Worm (Caenorhabditis elegans): Measurements from ENCODE around the gene skih-2.

skih-2 gene

ce11 chrIV:11179123-11179740 is 37.1 kb upstream of the skih-2 start, which contains the start of gene cpt-2 (continued):
- peak; percentile 83 to 90 for TF ChIP-seq lin-35 (GFP tag; optimal IDR thresholded peaks at IDR 0.05)
- peak; percentile 81 to 86 for TF ChIP-seq efl-1 (optimal IDR thresholded peaks at IDR 0.05)
- TF ChIP-seq efl-1 (GFP tag; optimal IDR thresholded peaks at IDR 0.05 in 1 of 2), result peak; percentile 80 to 98
- peak; percentile 77 to 93 (median 89) for TF ChIP-seq ceh-82 (tag; optimal IDR thresholded peaks at IDR 0.05)
- peak; percentile 80 for TF ChIP-seq zag-1 (tag; optimal IDR thresholded peaks at IDR 0.05)
- peak; percentile 66 for TF ChIP-seq nhr-77 (tag; optimal IDR thresholded peaks at IDR 0.05)
- TF ChIP-seq elt-2 (tag; optimal IDR thresholded peaks at IDR 0.05), result peak; percentile 88
- peak; percentile 75 for TF ChIP-seq sox-4 (tag; optimal IDR thresholded peaks at IDR 0.05)
- peak; percentile 92 for TF ChIP-seq isw-1 (GFP tag; IDR thresholded peaks at IDR 0.05)
- TF ChIP-seq hpl-2 (GFP tag; optimal IDR thresholded peaks at IDR 0.05), result peak; percentile 66
- TF ChIP-seq F16B12.6 (tag; optimal IDR thresholded peaks at IDR 0.05), result peak; percentile 53
- TF ChIP-seq aha-1 (tag; optimal IDR thresholded peaks at IDR 0.05), result peak; percentile 16
- peak; percentile 94 for TF ChIP-seq unc-130 (tag; optimal IDR thresholded peaks at IDR 0.05)
- peak; percentile 93 for TF ChIP-seq nhr-90 (tag; optimal IDR thresholded peaks at IDR 0.05; ENCODE audit: poor library complexity)
- TF ChIP-seq mdl-1 (tag; optimal IDR thresholded peaks at IDR 0.05), result peak in 1 of 2 experiments; percentile 86
- peak; percentile 93 for TF ChIP-seq rnt-1 (tag; optimal IDR thresholded peaks at IDR 0.05)
- TF ChIP-seq C16A3.4 (tag; optimal IDR thresholded peaks at IDR 0.05), result peak; percentile 74
- TF ChIP-seq nhr-85 (tag), result peak; percentile 88
- peak; percentile 91 for TF ChIP-seq swsn-7 (tag; optimal IDR thresholded peaks at IDR 0.05)
- peak; percentile 72 for TF ChIP-seq pax-3 (tag; optimal IDR thresholded peaks at IDR 0.05)
- peak; percentile 96 for TF ChIP-seq nhr-47 (tag; optimal IDR thresholded peaks at IDR 0.05)
- TF ChIP-seq zip-4 (GFP tag; optimal IDR thresholded peaks at IDR 0.05), result peak; percentile 49
- peak; percentile 91 for TF ChIP-seq tbx-2 (tag; optimal IDR thresholded peaks at IDR 0.05)
- peak in 3 of 6 experiments; percentile 7 to 82 (median 79) for TF ChIP-seq elt-3 (tag; optimal IDR thresholded peaks at IDR 0.05)
- TF ChIP-seq xbp-1 (tag; optimal IDR thresholded peaks at IDR 0.05), result peak; percentile 91
- TF ChIP-seq fos-1 (tag; optimal IDR thresholded peaks at IDR 0.05), result peak; percentile 77
- peak; percentile 87 for TF ChIP-seq irx-1 (tag; optimal IDR thresholded peaks at IDR 0.05)
- TF ChIP-seq nhr-20 (tag; optimal IDR thresholded peaks at IDR 0.05), result peak; percentile 92
- TF ChIP-seq lin-14 (GFP tag; optimal IDR thresholded peaks at IDR 0.05), result peak; percentile 85
- peak; percentile 79 for TF ChIP-seq fkh-8 (tag; optimal IDR thresholded peaks at IDR 0.05)
- TF ChIP-seq blmp-1 (tag; optimal IDR thresholded peaks at IDR 0.05), result peak; percentile 56
- peak; percentile 91 for TF ChIP-seq ceh-8 (GFP tag; optimal IDR thresholded peaks at IDR 0.05)
- peak; percentile 79 for TF ChIP-seq snpc-4 (tag; optimal IDR thresholded peaks at IDR 0.05)
- TF ChIP-seq ztf-4 (tag; optimal IDR thresholded peaks at IDR 0.05), result peak; percentile 64
- TF ChIP-seq nhr-71 (tag; optimal IDR thresholded peaks at IDR 0.05), result peak; percentile 94
- peak; percentile 49 for TF ChIP-seq fkh-4 (tag; optimal IDR thresholded peaks at IDR 0.05; ENCODE audit: borderline replicate concordance)
- peak; percentile 91 for TF ChIP-seq mep-1 (tag; optimal IDR thresholded peaks at IDR 0.05)
- peak; percentile 85 for TF ChIP-seq unc-86 (tag; optimal IDR thresholded peaks at IDR 0.05)
- peak; percentile 86 for TF ChIP-seq lin-39 (tag; optimal IDR thresholded peaks at IDR 0.05)
- peak; percentile 90 to 93 for TF ChIP-seq lsy-2 (tag; optimal IDR thresholded peaks at IDR 0.05)
- peak; percentile 83 for TF ChIP-seq nhr-11 (tag; optimal IDR thresholded peaks at IDR 0.05)
- peak; percentile 89 for TF ChIP-seq grh-1 (GFP tag; IDR thresholded peaks at IDR 0.05)

ce11 chrIV:11178495-11178894 is 36.3 kb upstream of the skih-2 start, which contains the start of gene C08F8.9:
C08F8.9 (minus strand) TSS chrIV:11178595.
- TF ChIP-seq unc-98 (GFP tag; IDR thresholded peaks at IDR 0.05) (no peak), efl-1 (optimal IDR thresholded peaks at IDR 0.05) (no peak), efl-1 (GFP tag; optimal IDR thresholded peaks at IDR 0.05 in 1 of 2) (no peak), tlp-1 (tag; optimal IDR thresholded peaks at IDR 0.05) (no peak), irx-1 (tag; optimal IDR thresholded peaks at IDR 0.05) (no peak), egl-27 (tag; optimal IDR thresholded peaks at IDR 0.05) (no peak), vab-15 (tag; optimal IDR thresholded peaks at IDR 0.05) (no peak), ceh-8 (GFP tag; optimal IDR thresholded peaks at IDR 0.05) (no peak), elt-3 (tag; optimal IDR thresholded peaks at IDR 0.05) (no peak), fkh-4 (tag; optimal IDR thresholded peaks at IDR 0.05; ENCODE audit: borderline replicate concordance) (no peak), nhr-47 (tag; optimal IDR thresholded peaks at IDR 0.05) (no peak), nhr-76 (tag; optimal IDR thresholded peaks at IDR 0.05) (no peak)

All from whole organism, L1 larva.